Worm (Caenorhabditis elegans) whole organism, L2 larva: ENCODE results near the gene F27E5.7.

Experiments used
- F13H6.1 ChIP-seq: sonication (generic microtip); optimal IDR thresholded peaks from 2 replicates; lab custom pipeline; 2016; ENCODE audit warnings: missing genetic modification characterization, missing compliant biosample characterization
- R02D3.7 ChIP-seq: fragments of 150-350 bp; optimal IDR thresholded peaks from 2 replicates; lab custom pipeline; 2014; ENCODE audit warnings: missing biosample characterization, missing genetic modification characterization
- Y55F3AM.14 ChIP-seq: fragments of 200-800 bp; sonication (Bioruptor generic); optimal IDR thresholded peaks from 2 replicates; lab custom pipeline; 2018; ENCODE audit warnings: mild to moderate bottlenecking, missing genetic modification characterization, missing compliant biosample characterization
- ZK546.5 ChIP-seq: sonication (generic microtip); optimal IDR thresholded peaks from 2 replicates; lab custom pipeline; 2017; ENCODE audit warnings: missing biosample characterization, missing genetic modification characterization
- alr-1 ChIP-seq: fragments of 150-350 bp; optimal IDR thresholded peaks from 2 replicates; lab custom pipeline; 2014; ENCODE audit warnings: missing biosample characterization, missing genetic modification characterization
- aly-2 ChIP-seq: fragments of 150-350 bp; optimal IDR thresholded peaks from 2 replicates; lab custom pipeline; 2014; ENCODE audit warnings: missing biosample characterization, missing genetic modification characterization
- ama-1 ChIP-seq: fragments of 150-350 bp; optimal IDR thresholded peaks from 2 replicates; lab custom pipeline; 2018; ENCODE audit warnings: inconsistent platforms
- ceh-16 ChIP-seq: fragments of 150-350 bp; optimal IDR thresholded peaks from 2 replicates; lab custom pipeline; 2014; ENCODE audit warnings: missing biosample characterization, missing genetic modification characterization
- dmd-4 ChIP-seq: sonication (generic microtip); optimal IDR thresholded peaks from 2 replicates; lab custom pipeline; 2017; ENCODE audit warnings: missing biosample characterization, missing genetic modification characterization
- egl-27 ChIP-seq: sonication (generic microtip); optimal IDR thresholded peaks from 3 replicates; lab custom pipeline; 2017; ENCODE audit warnings: missing biosample characterization, missing genetic modification reagents, missing genetic modification characterization
- elt-1 ChIP-seq: fragments of 150-350 bp; optimal IDR thresholded peaks from 2 replicates; lab custom pipeline; 2014; ENCODE audit warnings: missing biosample characterization, missing genetic modification characterization
- elt-3 ChIP-seq: sonication (generic microtip); optimal IDR thresholded peaks from 2 replicates; lab custom pipeline; 2017; ENCODE audit warnings: missing biosample characterization, missing genetic modification characterization
- gmeb-1 ChIP-seq: fragments of 150-350 bp; optimal IDR thresholded peaks from 2 replicates; lab custom pipeline; 2014; ENCODE audit warnings: missing biosample characterization, missing genetic modification characterization
- lin-11 ChIP-seq: fragments of 150-350 bp; sonication (generic microtip); optimal IDR thresholded peaks from 2 replicates; lab custom pipeline; 2014; ENCODE audit warnings: missing biosample characterization, missing genetic modification characterization, inconsistent platforms, mixed read lengths
- lin-39 ChIP-seq: fragments of 150-350 bp; optimal IDR thresholded peaks from 2 replicates; lab custom pipeline; 2014; ENCODE audit warnings: missing biosample characterization, missing genetic modification reagents, missing genetic modification characterization
- lsy-2 ChIP-seq, 2 experiments: fragments of 150-350 bp in 1 of 2; sonication (generic microtip) in 1 of 2; optimal IDR thresholded peaks; 2 replicates each; lab custom pipeline; 2014 to 2017; ENCODE audit warnings: missing biosample characterization in 2 of 2, missing genetic modification characterization in 2 of 2
- mbf-1 ChIP-seq: sonication (generic microtip); optimal IDR thresholded peaks from 2 replicates; lab custom pipeline; 2017; ENCODE audit warnings: missing biosample characterization, missing genetic modification characterization
- mdl-1 ChIP-seq, 2 experiments: fragments of 150-350 bp in 1 of 2; sonication (generic microtip) in 1 of 2; optimal IDR thresholded peaks; 2 replicates each; lab custom pipeline; 2017; ENCODE audit warnings: missing biosample characterization in 2 of 2, missing genetic modification characterization in 2 of 2
- nhr-12 ChIP-seq: fragments of 150-350 bp; optimal IDR thresholded peaks from 2 replicates; lab custom pipeline; 2014; ENCODE audit warnings: missing biosample characterization, missing genetic modification characterization
- nhr-21 ChIP-seq: fragments of 150-350 bp; optimal IDR thresholded peaks from 2 replicates; lab custom pipeline; 2014; ENCODE audit warnings: missing biosample characterization, missing genetic modification characterization
- nhr-23 ChIP-seq: fragments of 150-350 bp; optimal IDR thresholded peaks from 2 replicates; lab custom pipeline; 2014; ENCODE audit warnings: missing biosample characterization, missing genetic modification reagents, missing genetic modification characterization
- nhr-237 ChIP-seq: fragments of 150-350 bp; optimal IDR thresholded peaks from 2 replicates; lab custom pipeline; 2014; ENCODE audit warnings: missing biosample characterization, missing genetic modification characterization
- nhr-6 ChIP-seq: fragments of 150-350 bp; optimal IDR thresholded peaks from 2 replicates; lab custom pipeline; 2014; ENCODE audit warnings: missing biosample characterization, missing genetic modification characterization
- nhr-77 ChIP-seq: fragments of 150-350 bp; optimal IDR thresholded peaks from 2 replicates; lab custom pipeline; 2014; ENCODE audit warnings: missing biosample characterization, missing genetic modification characterization
- sem-4 ChIP-seq: fragments of 150-350 bp; optimal IDR thresholded peaks from 2 replicates; lab custom pipeline; 2014; ENCODE audit warnings: missing biosample characterization, missing genetic modification reagents, missing genetic modification characterization
- skn-1 ChIP-seq: sonication (generic microtip); optimal IDR thresholded peaks from 2 replicates; lab custom pipeline; 2017; ENCODE audit warnings: missing biosample characterization, missing genetic modification characterization
- sma-9 ChIP-seq, 2 experiments: fragments of 150-350 bp in 1 of 2; sonication (generic microtip) in 1 of 2; optimal IDR thresholded peaks; 2 replicates each; lab custom pipeline; 2014 to 2016; ENCODE audit warnings: missing genetic modification characterization in 2 of 2, mild to moderate bottlenecking in 1 of 2, missing biosample characterization in 1 of 2, missing compliant biosample characterization in 1 of 2, missing genetic modification reagents in 1 of 2, moderate library complexity in 1 of 2
- unc-39 ChIP-seq: fragments of 150-350 bp; optimal IDR thresholded peaks from 2 replicates; lab custom pipeline; 2014; ENCODE audit warnings: missing biosample characterization, missing genetic modification characterization
- unc-62 ChIP-seq: fragments of 150-350 bp; optimal IDR thresholded peaks from 2 replicates; lab custom pipeline; 2014; ENCODE audit warnings: missing biosample characterization, missing genetic modification reagents, missing genetic modification characterization
- zag-1 ChIP-seq: fragments of 150-350 bp; optimal IDR thresholded peaks from 2 replicates; lab custom pipeline; 2014; ENCODE audit warnings: missing biosample characterization, missing genetic modification characterization
- ztf-1 ChIP-seq: fragments of 200-800 bp; sonication (Bioruptor generic); conservative IDR thresholded peaks from 2 replicates; pipeline ENCODE4 v1.3.6; 2022; ENCODE audit warnings: missing genetic modification characterization, missing compliant biosample characterization
- ztf-4 ChIP-seq: fragments of 150-350 bp; optimal IDR thresholded peaks from 2 replicates; lab custom pipeline; 2014; ENCODE audit warnings: missing biosample characterization, missing genetic modification characterization

F27E5.7 gene

ce11 chrII:10103212-10103611 lies 19.4 kb upstream of the F27E5.7 start:
- TF ChIP-seq zag-1 (tag; lab: Kevin White, UChicago) (no peak), unc-62 (no peak)

- TF ChIP-seq F13H6.1: no peak
- no peak for TF ChIP-seq nhr-12 (tag; lab: Kevin White, UChicago)
- TF ChIP-seq zag-1 (tag; lab: Kevin White, UChicago): no peak
- no peak for TF ChIP-seq Y55F3AM.14 (GFP tag; lab: Kevin White, UChicago)
- TF ChIP-seq unc-62: no peak
- TF ChIP-seq nhr-23 (tag; lab: Kevin White, UChicago): no peak
- no peak for TF ChIP-seq lsy-2 (tag; optimal IDR thresholded peaks at IDR 0.05; lab: Kevin White, UChicago)
- no peak for TF ChIP-seq nhr-237 (tag; lab: Kevin White, UChicago)
- TF ChIP-seq ceh-16 (tag; lab: Kevin White, UChicago): no peak
- TF ChIP-seq elt-3 (tag; lab: Kevin White, UChicago): no peak
- TF ChIP-seq ztf-4 (tag; lab: Kevin White, UChicago): no peak
- TF ChIP-seq nhr-77: no peak
- TF ChIP-seq aly-2 (tag; lab: Kevin White, UChicago): no peak
- no peak for TF ChIP-seq ztf-1 (GFP tag; lab: Robert Waterston, UW)
Measured at ce11 chrII:10105604-10106003, 17.0 kb upstream of the F27E5.7 start, which contains the start of gene ZK945.4. TSS of gene ZK945.4 (minus strand) at chrII:10105704.

DNA sequence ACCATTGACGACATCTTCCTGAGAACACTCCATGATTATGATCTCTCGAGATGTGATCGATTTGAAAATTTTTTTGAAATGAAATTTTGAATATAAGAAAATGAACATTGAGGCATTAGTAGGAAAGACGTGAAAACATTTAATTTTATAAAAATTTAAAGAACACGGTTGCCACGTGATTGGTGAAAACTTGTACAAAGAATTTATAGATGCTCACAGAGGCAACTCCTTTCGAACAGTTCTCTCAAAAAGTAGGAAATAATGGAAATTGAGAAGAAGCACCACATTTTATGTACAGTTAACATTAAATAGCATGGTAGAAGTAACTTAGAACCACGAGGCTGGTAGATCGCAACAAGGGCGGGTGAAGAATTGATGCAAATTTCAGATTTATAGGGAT lies 15.7 kb upstream of the F27E5.7 start, which contains the start of gene ZK945.6:
ZK945.6 (minus strand) TSS at position 101 of the 400 bp plus-strand sequence.
- no peak for TF ChIP-seq ZK546.5 (tag; lab: Kevin White, UChicago)
- TF ChIP-seq sma-9 (GFP tag; optimal IDR thresholded peaks at IDR 0.05; lab: Kevin White, UChicago): no peak
- TF ChIP-seq sma-9 (tag; optimal IDR thresholded peaks at IDR 0.05; lab: Kevin White, UChicago): no peak
- TF ChIP-seq sem-4 (tag; lab: Kevin White, UChicago): no peak
- TF ChIP-seq nhr-21: no peak
- no peak for TF ChIP-seq nhr-12 (tag; lab: Kevin White, UChicago)
- no peak for TF ChIP-seq skn-1 (tag; lab: Kevin White, UChicago)
- no peak for TF ChIP-seq unc-39 (tag; lab: Kevin White, UChicago)
- TF ChIP-seq, all 48 proteins: peak for 0

DNA sequence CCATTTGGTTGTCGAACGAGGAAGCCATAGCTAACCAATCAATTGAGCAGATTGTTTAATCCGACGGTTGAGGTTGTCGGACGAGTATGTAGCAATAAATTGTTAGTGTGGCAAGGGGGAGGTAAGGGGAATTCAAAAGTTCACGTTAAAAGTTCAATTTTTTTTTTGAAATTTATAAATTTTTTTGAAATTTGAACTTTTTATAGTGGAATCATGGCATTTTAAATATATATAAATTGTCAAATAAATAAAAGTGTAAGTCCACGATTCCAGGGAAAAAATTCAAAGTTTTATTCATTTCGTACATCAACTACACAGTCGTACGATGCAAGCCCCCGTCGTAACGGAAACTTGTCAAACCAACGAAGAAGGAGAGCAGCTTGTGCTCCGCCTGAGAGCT lies 14.2 kb upstream of the F27E5.7 start, which contains the start of the genes ZK945.7 and ZK945.8:
ZK945.7 (minus strand) TSS at position 101 of the 400 bp plus-strand sequence.
ZK945.8 (plus strand) TSS at position 275 of the 400 bp plus-strand sequence.
- no peak for TF ChIP-seq lsy-2 (tag; optimal IDR thresholded peaks at IDR 0.05; lab: Kevin White, UChicago)
- TF ChIP-seq ceh-16 (tag; lab: Kevin White, UChicago): no peak
- TF ChIP-seq elt-1: no peak
- no peak for TF ChIP-seq skn-1 (tag; lab: Kevin White, UChicago)
- no peak for TF ChIP-seq nhr-6 (tag; lab: Kevin White, UChicago)
- no peak for TF ChIP-seq ama-1 (lab: Kevin White, UChicago)
- no peak for TF ChIP-seq aly-2 (tag; lab: Kevin White, UChicago)
- no peak for TF ChIP-seq nhr-21
- TF ChIP-seq mbf-1 (tag; lab: Kevin White, UChicago): no peak

- no peak for TF ChIP-seq unc-39 (tag; lab: Kevin White, UChicago)
- no peak for TF ChIP-seq mdl-1 (tag; optimal IDR thresholded peaks at IDR 0.05; lab: Kevin White, UChicago)
- TF ChIP-seq R02D3.7 (tag; lab: Kevin White, UChicago): no peak
- no peak for TF ChIP-seq dmd-4 (tag; lab: Kevin White, UChicago)
- TF ChIP-seq mbf-1 (tag; lab: Kevin White, UChicago): no peak
- TF ChIP-seq skn-1 (tag; lab: Kevin White, UChicago): no peak
- no peak for TF ChIP-seq nhr-21
- TF ChIP-seq nhr-6 (tag; lab: Kevin White, UChicago): no peak
- TF ChIP-seq zag-1 (tag; lab: Kevin White, UChicago): no peak
- TF ChIP-seq nhr-77: no peak
- TF ChIP-seq ztf-4 (tag; lab: Kevin White, UChicago): no peak
- TF ChIP-seq egl-27: no peak
- TF ChIP-seq ztf-1 (GFP tag; lab: Robert Waterston, UW): no peak
- no peak for TF ChIP-seq lin-39
- TF ChIP-seq gmeb-1 (tag; lab: Kevin White, UChicago): no peak
- TF ChIP-seq elt-3 (tag; lab: Kevin White, UChicago): no peak
- no peak for TF ChIP-seq alr-1 (tag; lab: Kevin White, UChicago)
- no peak for TF ChIP-seq lin-11 (tag; lab: Kevin White, UChicago)
Measured at ce11 chrII:10116690-10117089, 5.9 kb upstream of the F27E5.7 start.
